Worm (Caenorhabditis elegans) whole organism, mixed stage, embryonic: ENCODE measurements around the gene nrx-1.

Experiments
- ceh-43 ChIP-seq: fragments of 200-800 bp; sonication (Bioruptor generic); optimal IDR thresholded peaks from 2 replicates; lab custom pipeline; 2018; ENCODE audit warnings: mild to moderate bottlenecking, missing genetic modification characterization, moderate library complexity, missing compliant biosample characterization
- ces-1 ChIP-seq: fragments of 150-350 bp; optimal IDR thresholded peaks from 2 replicates; lab custom pipeline; 2014; ENCODE audit warnings: missing biosample characterization, missing genetic modification reagents, missing genetic modification characterization
- lsy-2 ChIP-seq: fragments of 150-350 bp; optimal IDR thresholded peaks from 2 replicates; lab custom pipeline; 2014; ENCODE audit warnings: missing biosample characterization, missing genetic modification characterization
- nhr-237 ChIP-seq: fragments of 150-350 bp; optimal IDR thresholded peaks from 2 replicates; lab custom pipeline; 2014; ENCODE audit warnings: missing biosample characterization, missing genetic modification characterization
- snpc-4 ChIP-seq: fragments of 150-350 bp; optimal IDR thresholded peaks from 2 replicates; lab custom pipeline; 2014; ENCODE audit warnings: missing biosample characterization, missing genetic modification characterization

ce11 chrV:10862457-10863097 lies 37.8 kb downstream of the nrx-1 start:
- TF ChIP-seq nhr-237 (tag; lab: Kevin White, UChicago) (no peak), ceh-43 (GFP tag; lab: Kevin White, UChicago) (no peak), lsy-2 (tag; lab: Kevin White, UChicago) (no peak), snpc-4 (tag; lab: Kevin White, UChicago) (no peak), ces-1 (GFP tag; lab: Kevin White, UChicago) (no peak)
